Fruit fly (Drosophila melanogaster): Measurements from ENCODE around the gene CG33285.
A peak's percentile ranks its signal among the peaks of the same experiment; 100 is the strongest.

dm6 chr3L:21057568-21057940 is 31.2 kb downstream of the CG33285 start:
- TF ChIP-seq Snoo (tag; optimal IDR thresholded peaks at IDR 0.05) (no peak), CG17806 (tag; optimal IDR thresholded peaks at IDR 0.05) (no peak), CG14655 (GFP tag; optimal IDR thresholded peaks at IDR 0.05) (no peak), EcR (GFP tag; optimal IDR thresholded peaks at IDR 0.05) (no peak), CG10348 (GFP tag; IDR thresholded peaks at IDR 0.05) (no peak), D1 (tag; optimal IDR thresholded peaks at IDR 0.05) (no peak), CG4496 (GFP tag; IDR thresholded peaks at IDR 0.05) (peak; percentile 35; the same call in 2 of the 3 replicates), gl (tag; optimal IDR thresholded peaks at IDR 0.05) (no peak), Ets98B (GFP tag; IDR thresholded peaks at IDR 0.05) (peak; percentile 19; the same call in 1 of the 2 replicates), Pif1A (GFP tag; optimal IDR thresholded peaks at IDR 0.05) (no peak)

Measured in whole organism, pupa.